Fruit fly (Drosophila melanogaster) whole organism, embryonic: Measurements from ENCODE around the gene Spase25.

ENCODE experiments used
- Ada2b ChIP-seq: fragments of 200-800 bp; sonication (Bioruptor generic); IDR thresholded peaks from 2 replicates; pipeline ENCODE4 v1.3.6; 2022; ENCODE audit warnings: missing biosample characterization, missing genetic modification characterization
- B-H1 ChIP-seq: fragments of 200-800 bp; sonication (Bioruptor generic); IDR thresholded peaks from 3 replicates; pipeline ENCODE4 v1.3.6; 2022; ENCODE audit warnings: missing biosample characterization, missing genetic modification characterization
- CG10274 ChIP-seq: fragments of 200-800 bp; sonication (Bioruptor generic); optimal IDR thresholded peaks from 3 replicates; lab custom pipeline; 2017; ENCODE audit warnings: missing biosample characterization, mild to moderate bottlenecking, missing genetic modification characterization
- CG10979 ChIP-seq: fragments of 200-800 bp; sonication (Bioruptor generic); optimal IDR thresholded peaks from 2 replicates; lab custom pipeline; 2018; ENCODE audit warnings: missing biosample characterization, mild to moderate bottlenecking, missing genetic modification characterization, moderate library complexity
- CG12769 ChIP-seq: fragments of 200-800 bp; sonication (Bioruptor generic); optimal IDR thresholded peaks from 2 replicates; lab custom pipeline; 2019; ENCODE audit warnings: missing biosample characterization, mild to moderate bottlenecking, missing genetic modification characterization, moderate library complexity
- CG14441 ChIP-seq: fragments of 200-800 bp; sonication (Bioruptor generic); IDR thresholded peaks from 2 replicates; pipeline ENCODE4 v1.3.6; 2022; ENCODE audit warnings: missing biosample characterization, missing genetic modification characterization
- CG14667 ChIP-seq: fragments of 200-800 bp; sonication (Bioruptor generic); IDR thresholded peaks from 2 replicates; pipeline ENCODE4 v1.3.6; 2022; ENCODE audit warnings: missing biosample characterization, missing genetic modification characterization
- CG15269 ChIP-seq: fragments of 200-800 bp; sonication (Bioruptor generic); optimal IDR thresholded peaks from 2 replicates; lab custom pipeline; 2018; ENCODE audit warnings: missing biosample characterization, mild to moderate bottlenecking, missing genetic modification characterization, moderate library complexity
- CG17328 ChIP-seq: fragments of 200-800 bp; sonication (Bioruptor generic); IDR thresholded peaks from 2 replicates; pipeline ENCODE4 v1.3.6; 2022; ENCODE audit warnings: missing biosample characterization, missing genetic modification characterization
- CG17361 ChIP-seq: fragments of 200-800 bp; sonication (Bioruptor generic); IDR thresholded peaks from 3 replicates; pipeline ENCODE4 v1.3.6; 2022; ENCODE audit warnings: missing biosample characterization, missing genetic modification characterization
- CG31224 ChIP-seq: fragments of 200-800 bp; sonication (Bioruptor generic); IDR thresholded peaks from 2 replicates; pipeline ENCODE4 v1.3.6; 2022; ENCODE audit warnings: missing biosample characterization, missing genetic modification characterization
- CG32532 ChIP-seq: fragments of 200-800 bp; sonication (Bioruptor generic); IDR thresholded peaks from 2 replicates; pipeline ENCODE4 v1.3.6; 2022; ENCODE audit warnings: missing biosample characterization, missing genetic modification characterization
- CG42726 ChIP-seq: fragments of 200-800 bp; sonication (Bioruptor generic); IDR thresholded peaks from 2 replicates; pipeline ENCODE4 v1.3.6; 2022; ENCODE audit warnings: missing biosample characterization, missing genetic modification characterization; ENCODE audit not compliant: partially characterized antibody
- CG6175 ChIP-seq: fragments of 200-800 bp; sonication (Bioruptor generic); IDR thresholded peaks from 3 replicates; pipeline ENCODE4 v1.3.6; 2022; ENCODE audit warnings: missing biosample characterization, missing genetic modification characterization
- CG6689 ChIP-seq: fragments of 200-800 bp; sonication (Bioruptor generic); IDR thresholded peaks from 2 replicates; pipeline ENCODE4 v1.3.6; 2022; ENCODE audit warnings: missing biosample characterization, missing genetic modification characterization
- CG7372 ChIP-seq: fragments of 200-800 bp; sonication (Bioruptor generic); IDR thresholded peaks from 2 replicates; pipeline ENCODE4 v1.3.6; 2022; ENCODE audit warnings: missing biosample characterization, missing genetic modification characterization
- CG8290 ChIP-seq, 3 experiments: fragments of 200-800 bp; sonication (Bioruptor generic); optimal IDR thresholded peaks; 2 replicates each; lab custom pipeline; 2016 to 2019; ENCODE audit warnings: missing biosample characterization in 3 of 3, missing genetic modification characterization in 3 of 3, mild to moderate bottlenecking in 2 of 3, moderate library complexity in 1 of 3
- CG9215 ChIP-seq: fragments of 200-800 bp; sonication (Bioruptor generic); IDR thresholded peaks from 2 replicates; pipeline ENCODE4 v1.3.6; 2022; ENCODE audit warnings: missing biosample characterization, missing genetic modification characterization
- CG9876 ChIP-seq: fragments of 200-800 bp; sonication (Bioruptor generic); optimal IDR thresholded peaks from 2 replicates; lab custom pipeline; 2016; ENCODE audit warnings: missing biosample characterization, missing genetic modification characterization
- CHES-1-like ChIP-seq: fragments of 200-800 bp; sonication (Bioruptor generic); optimal IDR thresholded peaks from 2 replicates; lab custom pipeline; 2016; ENCODE audit warnings: missing biosample characterization, missing genetic modification characterization
- E2f1 ChIP-seq: fragments of 200-800 bp; sonication (Bioruptor generic); IDR thresholded peaks from 2 replicates; pipeline ENCODE4 v1.3.6; 2022; ENCODE audit warnings: missing biosample characterization, missing genetic modification characterization
- Gug ChIP-seq: fragments of 200-800 bp; sonication (Bioruptor generic); IDR thresholded peaks from 4 replicates; pipeline ENCODE4 v1.3.6; 2022; ENCODE audit warnings: missing biosample characterization, missing genetic modification characterization
- HHEX ChIP-seq: fragments of 200-800 bp; sonication (Bioruptor generic); optimal IDR thresholded peaks from 3 replicates; lab custom pipeline; 2017; ENCODE audit warnings: missing biosample characterization, mild to moderate bottlenecking, missing genetic modification characterization, missing genetic modification reagents
- HLHmδ ChIP-seq: fragments of 200-800 bp; sonication (Bioruptor generic); optimal IDR thresholded peaks from 2 replicates; lab custom pipeline; 2018; ENCODE audit warnings: missing biosample characterization, mild to moderate bottlenecking, missing genetic modification characterization, moderate library complexity
- Hr3 ChIP-seq: fragments of 200-800 bp; sonication (Bioruptor generic); optimal IDR thresholded peaks from 3 replicates; lab custom pipeline; 2016; ENCODE audit warnings: missing biosample characterization, missing genetic modification characterization
- Hsf ChIP-seq: fragments of 200-800 bp; sonication (Bioruptor generic); optimal IDR thresholded peaks from 3 replicates; lab custom pipeline; 2016; ENCODE audit warnings: missing biosample characterization, missing genetic modification characterization
- Myb ChIP-seq: fragments of 200-800 bp; sonication (Bioruptor generic); optimal IDR thresholded peaks from 2 replicates; lab custom pipeline; 2016; ENCODE audit warnings: missing biosample characterization, missing genetic modification characterization
- Oaz ChIP-seq: fragments of 200-800 bp; sonication (Bioruptor generic); IDR thresholded peaks from 2 replicates; pipeline ENCODE4 v1.3.6; 2022; ENCODE audit warnings: missing biosample characterization, missing genetic modification characterization
- Ssrp ChIP-seq: fragments of 200-800 bp; sonication (Bioruptor generic); optimal IDR thresholded peaks from 2 replicates; lab custom pipeline; 2018; ENCODE audit warnings: missing biosample characterization, mild to moderate bottlenecking, missing genetic modification characterization, moderate library complexity
- az2 ChIP-seq: fragments of 200-800 bp; sonication (Bioruptor generic); optimal IDR thresholded peaks from 3 replicates; lab custom pipeline; 2016; ENCODE audit warnings: missing biosample characterization, missing genetic modification characterization
- bowl ChIP-seq: fragments of 200-800 bp; sonication (Bioruptor generic); IDR thresholded peaks from 2 replicates; pipeline ENCODE4 v1.3.6; 2022; ENCODE audit warnings: missing biosample characterization, missing genetic modification characterization
- chif ChIP-seq, 2 experiments: fragments of 200-800 bp; sonication (Bioruptor generic); optimal IDR thresholded peaks; 3 replicates each; lab custom pipeline; 2016; ENCODE audit warnings: missing biosample characterization in 2 of 2, missing genetic modification characterization in 2 of 2
- chm ChIP-seq: fragments of 200-800 bp; sonication (Bioruptor generic); IDR thresholded peaks from 2 replicates; pipeline ENCODE4 v1.3.6; 2022; ENCODE audit warnings: missing biosample characterization, missing genetic modification characterization
- crc ChIP-seq: fragments of 200-800 bp; sonication (Bioruptor generic); optimal IDR thresholded peaks from 2 replicates; lab custom pipeline; 2016; ENCODE audit warnings: missing biosample characterization, missing genetic modification characterization
- esg ChIP-seq: fragments of 200-800 bp; sonication (Bioruptor generic); conservative IDR thresholded peaks from 2 replicates; pipeline ENCODE4 v1.3.6; 2022; ENCODE audit warnings: missing biosample characterization, missing genetic modification characterization
- gsb ChIP-seq: fragments of 200-800 bp; sonication (Bioruptor generic); IDR thresholded peaks from 2 replicates; pipeline ENCODE4 v1.3.6; 2022; ENCODE audit warnings: missing biosample characterization, missing genetic modification characterization
- inv ChIP-seq: fragments of 200-800 bp; sonication (Bioruptor generic); IDR thresholded peaks from 2 replicates; pipeline ENCODE4 v1.3.6; 2022; ENCODE audit warnings: missing biosample characterization, missing genetic modification characterization; ENCODE audit not compliant: partially characterized antibody
- jigr1 ChIP-seq: fragments of 200-800 bp; sonication (Bioruptor generic); IDR thresholded peaks from 3 replicates; pipeline ENCODE4 v1.3.6; 2022; ENCODE audit warnings: missing biosample characterization, missing genetic modification characterization
- kah ChIP-seq: fragments of 200-800 bp; sonication (Bioruptor generic); optimal IDR thresholded peaks from 2 replicates; lab custom pipeline; 2018; ENCODE audit warnings: missing biosample characterization, mild to moderate bottlenecking, missing genetic modification characterization
- kay ChIP-seq: fragments of 200-800 bp; sonication (Bioruptor generic); optimal IDR thresholded peaks from 2 replicates; lab custom pipeline; 2016; ENCODE audit warnings: missing biosample characterization, missing genetic modification characterization
- lmd ChIP-seq: fragments of 200-800 bp; sonication (Bioruptor generic); IDR thresholded peaks from 2 replicates; pipeline ENCODE4 v1.3.6; 2022; ENCODE audit warnings: missing biosample characterization, missing genetic modification characterization
- mirr ChIP-seq: fragments of 200-800 bp; sonication (Bioruptor generic); optimal IDR thresholded peaks from 3 replicates; lab custom pipeline; 2018; ENCODE audit warnings: missing biosample characterization, mild to moderate bottlenecking, missing genetic modification characterization
- ranshi ChIP-seq: fragments of 200-800 bp; sonication (Bioruptor generic); IDR thresholded peaks from 2 replicates; pipeline ENCODE4 v1.3.6; 2022; ENCODE audit warnings: missing biosample characterization, missing genetic modification characterization
- scrt ChIP-seq: fragments of 200-800 bp; sonication (Bioruptor generic); optimal IDR thresholded peaks from 2 replicates; lab custom pipeline; 2018; ENCODE audit warnings: missing biosample characterization, mild to moderate bottlenecking, missing genetic modification characterization, moderate library complexity
- sisA ChIP-seq: fragments of 200-800 bp; sonication (Bioruptor generic); IDR thresholded peaks from 2 replicates; pipeline ENCODE4 v1.3.6; 2022; ENCODE audit warnings: missing biosample characterization, missing genetic modification characterization
- slp2 ChIP-seq: fragments of 200-800 bp; sonication (Bioruptor generic); optimal IDR thresholded peaks from 2 replicates; lab custom pipeline; 2016; ENCODE audit warnings: missing biosample characterization, missing genetic modification characterization
- sug ChIP-seq: fragments of 200-800 bp; optimal IDR thresholded peaks from 2 replicates; lab custom pipeline; 2019; ENCODE audit warnings: missing biosample characterization, mild to moderate bottlenecking, missing genetic modification characterization, moderate library complexity
- tin ChIP-seq: fragments of 200-800 bp; sonication (Bioruptor generic); optimal IDR thresholded peaks from 3 replicates; lab custom pipeline; 2016; ENCODE audit warnings: missing biosample characterization, missing genetic modification characterization
- tll ChIP-seq, 2 experiments: fragments of 200-800 bp in 1 of 2; fragments of >200 bp in 1 of 2; sonication (Bioruptor generic) in 1 of 2; optimal IDR thresholded peaks; 2 replicates each; lab custom pipeline; 2017 to 2019; ENCODE audit warnings: missing biosample characterization in 2 of 2, missing genetic modification characterization in 2 of 2, mild to moderate bottlenecking in 1 of 2, moderate library complexity in 1 of 2
- vvl ChIP-seq: fragments of 200-800 bp; sonication (Bioruptor generic); IDR thresholded peaks from 2 replicates; pipeline ENCODE4 v1.3.6; 2022; ENCODE audit warnings: missing biosample characterization, missing genetic modification characterization

The Spase25 gene

dm6 chrX:11451027-11451572 lies 34.0 kb upstream of the Spase25 start (continued):
- peak in 1 of 2 experiments; percentile 22 for TF ChIP-seq chif (GFP tag; optimal IDR thresholded peaks at IDR 0.05; lab: Kevin White, UChicago)
- peak; percentile 24 for TF ChIP-seq sug (tag; lab: Kevin White, UChicago)
- peak; percentile 53; the same call in 3 of the 4 replicates for TF ChIP-seq Gug
- TF ChIP-seq CG14667 (GFP tag; lab: Robert Waterston, UW), result peak; percentile 55
- peak; percentile 22 for TF ChIP-seq slp2
- no peak for TF ChIP-seq tll (GFP tag; optimal IDR thresholded peaks at IDR 0.05; lab: Kevin White, UChicago)
- TF ChIP-seq scrt (GFP tag; lab: Kevin White, UChicago), result no peak
- peak; percentile 17 for TF ChIP-seq Myb (GFP tag; lab: Kevin White, UChicago)
- peak; percentile 7 for TF ChIP-seq kay (GFP tag; lab: Kevin White, UChicago)
- TF ChIP-seq CG9876 (GFP tag; lab: Kevin White, UChicago), result no peak
- TF ChIP-seq CG14441 (GFP tag; lab: Robert Waterston, UW), result peak; percentile 74
- TF ChIP-seq gsb, result peak; percentile 36; the same call in 1 of the 2 replicates
- TF ChIP-seq bowl (GFP tag; lab: Robert Waterston, UW), result no peak
- no peak for TF ChIP-seq CG8290 (GFP tag; optimal IDR thresholded peaks at IDR 0.05; lab: Kevin White, UChicago)
- peak in 1 of 2 experiments; percentile 88 for TF ChIP-seq CG8290 (tag; optimal IDR thresholded peaks at IDR 0.05; lab: Kevin White, UChicago)
- peak; percentile 21 for TF ChIP-seq tin (GFP tag; lab: Kevin White, UChicago)
- 0 out of 2 replicates have a peak, but pooled peaks have one; percentile 42 for TF ChIP-seq Oaz
- peak; percentile 32 for TF ChIP-seq kah (GFP tag; lab: Kevin White, UChicago)
- TF ChIP-seq CG6689, result peak; percentile 63
- peak; percentile 77; the same call in 1 of the 2 replicates for TF ChIP-seq vvl (GFP tag; lab: Robert Waterston, UW)
- TF ChIP-seq ranshi, result peak; percentile 54
- 0 out of 2 replicates have a peak, but pooled peaks have one; percentile 10 for TF ChIP-seq esg (GFP tag; lab: Robert Waterston, UW)
- peak; percentile 43; the same call in 1 of the 2 replicates for TF ChIP-seq E2f1 (GFP tag; lab: Robert Waterston, UW)
- peak; percentile 9 for TF ChIP-seq CG10274 (GFP tag; lab: Kevin White, UChicago)
- peak; percentile 75 for TF ChIP-seq sisA
- no peak for TF ChIP-seq HLHmδ
- TF ChIP-seq B-H1 (GFP tag; lab: Robert Waterston, UW), result peak; percentile 42; the same call in 2 of the 3 replicates
- no peak for TF ChIP-seq inv (GFP tag; lab: Robert Waterston, UW)
- peak; percentile 27 for TF ChIP-seq Hsf (GFP tag; lab: Kevin White, UChicago)
- TF ChIP-seq CHES-1-like (GFP tag; lab: Kevin White, UChicago), result peak; percentile 16
- TF ChIP-seq CG6175 (GFP tag; lab: Robert Waterston, UW), result 0 out of 3 replicates have a peak, but pooled peaks have one; percentile 37
- peak; percentile 61 for TF ChIP-seq CG17328 (GFP tag; lab: Robert Waterston, UW)
- no peak for TF ChIP-seq CG10979
- peak; percentile 73 for TF ChIP-seq CG32532 (GFP tag; lab: Robert Waterston, UW)
- TF ChIP-seq mirr (GFP tag; lab: Kevin White, UChicago), result peak; percentile 17
- TF ChIP-seq CG42726, result no peak
- 0 out of 2 replicates have a peak, but pooled peaks have one; percentile 31 for TF ChIP-seq chm (GFP tag; lab: Robert Waterston, UW)
- TF ChIP-seq CG12769 (tag; lab: Kevin White, UChicago), result peak; percentile 77
- TF ChIP-seq jigr1 (GFP tag; lab: Robert Waterston, UW), result no peak
- TF ChIP-seq CG31224, result peak; percentile 41; the same call in 1 of the 2 replicates
- peak; percentile 17 for TF ChIP-seq az2 (GFP tag; lab: Kevin White, UChicago)
- no peak for TF ChIP-seq crc
- peak; percentile 64 for TF ChIP-seq Ada2b (GFP tag; lab: Robert Waterston, UW)
- TF ChIP-seq lmd, result peak; percentile 69
- TF ChIP-seq Hr3 (GFP tag; lab: Kevin White, UChicago), result no peak
- TF ChIP-seq CG17361, result no peak
- TF ChIP-seq HHEX (GFP tag; lab: Kevin White, UChicago), result peak; percentile 35
- peak; percentile 64 for TF ChIP-seq CG15269 (tag; lab: Kevin White, UChicago)
- TF ChIP-seq Ssrp, result peak; percentile 5
- TF ChIP-seq CG9215 (GFP tag; lab: Robert Waterston, UW), result peak; percentile 52; the same call in 1 of the 2 replicates
- TF ChIP-seq CG7372 (GFP tag; lab: Robert Waterston, UW), result peak; percentile 58; the same call in 1 of the 2 replicates
